Worm (Caenorhabditis elegans) whole organism, mixed stage, embryonic: ENCODE results near the gene D1086.2.
"Not testable (repeated sequence)": the region's sequence is repeated elsewhere in the genome, so short reads cannot be mapped to it uniquely, and the experiment has no call there.

Source experiments
- M03D4.4 ChIP-seq: sonication (generic microtip); optimal IDR thresholded peaks from 2 replicates; lab custom pipeline; 2017; ENCODE audit warnings: mild to moderate bottlenecking, missing genetic modification characterization, missing compliant biosample characterization
- bed-3 ChIP-seq: fragments of 200-800 bp; sonication (Bioruptor generic); optimal IDR thresholded peaks from 3 replicates; lab custom pipeline; 2018; ENCODE audit warnings: mild to moderate bottlenecking, missing genetic modification characterization, moderate library complexity, missing compliant biosample characterization
- blmp-1 ChIP-seq: fragments of 150-350 bp; optimal IDR thresholded peaks from 2 replicates; lab custom pipeline; 2014; ENCODE audit warnings: missing biosample characterization, missing genetic modification characterization
- ceh-39 ChIP-seq: fragments of 150-350 bp; optimal IDR thresholded peaks from 2 replicates; lab custom pipeline; 2014; ENCODE audit warnings: missing biosample characterization, missing genetic modification characterization
- ceh-43 ChIP-seq: fragments of 200-800 bp; sonication (Bioruptor generic); optimal IDR thresholded peaks from 2 replicates; lab custom pipeline; 2018; ENCODE audit warnings: mild to moderate bottlenecking, missing genetic modification characterization, moderate library complexity, missing compliant biosample characterization
- ceh-83 ChIP-seq: fragments of 200-800 bp; sonication (Bioruptor generic); optimal IDR thresholded peaks from 2 replicates; lab custom pipeline; 2018; ENCODE audit warnings: mild to moderate bottlenecking, missing genetic modification characterization, missing compliant biosample characterization
- ces-1 ChIP-seq: fragments of 150-350 bp; optimal IDR thresholded peaks from 2 replicates; lab custom pipeline; 2014; ENCODE audit warnings: missing biosample characterization, missing genetic modification reagents, missing genetic modification characterization
- cnd-1 ChIP-seq: fragments of 200-800 bp; sonication (Bioruptor generic); optimal IDR thresholded peaks from 2 replicates; lab custom pipeline; 2018; ENCODE audit warnings: mild to moderate bottlenecking, missing genetic modification characterization, missing compliant biosample characterization
- drap-1 ChIP-seq: fragments of 200-800 bp; sonication (Bioruptor generic); optimal IDR thresholded peaks from 3 replicates; lab custom pipeline; 2018; ENCODE audit warnings: mild to moderate bottlenecking, missing genetic modification characterization, missing compliant biosample characterization
- elt-1 ChIP-seq: sonication (generic microtip); optimal IDR thresholded peaks from 2 replicates; lab custom pipeline; 2017; ENCODE audit warnings: missing genetic modification characterization, mild to moderate bottlenecking, missing compliant biosample characterization, antibody characterized with exemption, moderate library complexity, borderline replicate concordance; ENCODE audit not compliant: insufficient read depth
- flh-1 ChIP-seq: fragments of 200-800 bp; sonication (Bioruptor generic); optimal IDR thresholded peaks from 2 replicates; lab custom pipeline; 2018; ENCODE audit warnings: mild to moderate bottlenecking, missing genetic modification characterization, moderate library complexity, missing compliant biosample characterization
- ham-2 ChIP-seq: fragments of 200-800 bp; sonication (Bioruptor generic); optimal IDR thresholded peaks from 2 replicates; lab custom pipeline; 2018; ENCODE audit warnings: mild to moderate bottlenecking, missing genetic modification characterization, missing compliant biosample characterization
- hlh-1 ChIP-seq: fragments of 150-350 bp; optimal IDR thresholded peaks from 2 replicates; lab custom pipeline; 2014; ENCODE audit warnings: missing biosample characterization, missing genetic modification reagents, missing genetic modification characterization
- lin-13 ChIP-seq: fragments of 150-350 bp; optimal IDR thresholded peaks from 2 replicates; lab custom pipeline; 2014; ENCODE audit warnings: missing biosample characterization, missing genetic modification characterization
- lsy-2 ChIP-seq: fragments of 150-350 bp; optimal IDR thresholded peaks from 2 replicates; lab custom pipeline; 2014; ENCODE audit warnings: missing biosample characterization, missing genetic modification characterization
- mab-5 ChIP-seq: fragments of 150-350 bp; optimal IDR thresholded peaks from 2 replicates; lab custom pipeline; 2014; ENCODE audit warnings: missing biosample characterization, missing genetic modification characterization
- mls-2 ChIP-seq: sonication (generic microtip); optimal IDR thresholded peaks from 2 replicates; lab custom pipeline; 2016; ENCODE audit warnings: mild to moderate bottlenecking, missing genetic modification characterization, moderate library complexity, missing compliant biosample characterization
- nhr-2 ChIP-seq: fragments of 150-350 bp; optimal IDR thresholded peaks from 2 replicates; lab custom pipeline; 2014; ENCODE audit warnings: missing biosample characterization, missing genetic modification characterization
- nhr-237 ChIP-seq: fragments of 150-350 bp; optimal IDR thresholded peaks from 2 replicates; lab custom pipeline; 2014; ENCODE audit warnings: missing biosample characterization, missing genetic modification characterization
- nhr-76 ChIP-seq: sonication (generic microtip); optimal IDR thresholded peaks from 2 replicates; lab custom pipeline; 2017; ENCODE audit warnings: missing biosample characterization, missing genetic modification characterization
- pha-4 ChIP-seq: fragments of 150-350 bp; optimal IDR thresholded peaks from 2 replicates; lab custom pipeline; 2018; ENCODE audit warnings: missing biosample characterization, missing genetic modification reagents, missing genetic modification characterization
- snpc-4 ChIP-seq: fragments of 150-350 bp; optimal IDR thresholded peaks from 2 replicates; lab custom pipeline; 2014; ENCODE audit warnings: missing biosample characterization, missing genetic modification characterization
- sptf-1 ChIP-seq: sonication (generic microtip); optimal IDR thresholded peaks from 2 replicates; lab custom pipeline; 2017; ENCODE audit warnings: mild to moderate bottlenecking, missing genetic modification characterization, moderate library complexity, missing compliant biosample characterization
- tbx-8 ChIP-seq: fragments of 200-800 bp; sonication (Bioruptor generic); optimal IDR thresholded peaks from 2 replicates; lab custom pipeline; 2018; ENCODE audit warnings: mild to moderate bottlenecking, missing genetic modification characterization, moderate library complexity, missing compliant biosample characterization
- unc-120 ChIP-seq: sonication (generic microtip); optimal IDR thresholded peaks from 2 replicates; lab custom pipeline; 2017; ENCODE audit warnings: missing genetic modification characterization, missing compliant biosample characterization; ENCODE audit not compliant: poor library complexity, severe bottlenecking
- unc-39 ChIP-seq: fragments of 150-350 bp; optimal IDR thresholded peaks from 2 replicates; lab custom pipeline; 2014; ENCODE audit warnings: missing biosample characterization, missing genetic modification characterization
- unc-62 ChIP-seq: fragments of 150-350 bp; optimal IDR thresholded peaks from 2 replicates; lab custom pipeline; 2014; ENCODE audit warnings: missing biosample characterization, missing genetic modification reagents, missing genetic modification characterization
- ztf-11 ChIP-seq: fragments of 150-350 bp; optimal IDR thresholded peaks from 2 replicates; lab custom pipeline; 2014; ENCODE audit warnings: missing biosample characterization, missing genetic modification characterization

D1086.2 gene

DNA sequence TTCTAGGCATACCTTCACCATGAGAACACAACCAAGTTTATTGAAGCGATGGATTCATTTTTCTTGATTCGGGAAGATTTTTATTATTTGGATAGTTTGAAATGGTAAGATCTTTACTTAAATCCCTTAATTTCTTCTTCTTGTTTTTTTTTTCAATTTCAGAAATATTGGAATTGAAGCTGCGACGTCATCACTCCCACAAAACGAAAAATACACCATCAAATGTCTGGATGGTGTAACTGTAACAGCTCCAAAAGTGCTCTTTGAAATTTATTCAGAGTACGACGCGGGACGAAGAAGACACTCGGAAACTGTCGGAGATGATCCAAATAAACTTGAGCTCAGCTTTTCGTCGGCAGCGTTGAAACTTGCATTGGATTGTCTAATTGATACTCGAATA is 34.0 kb downstream of the D1086.2 start, which contains the start of gene D1086.21:
Gene D1086.21 (plus strand): TSS at position 301 of the 400 bp plus-strand sequence.
- TF ChIP-seq unc-39 (tag; lab: Kevin White, UChicago), result no peak
- no peak for TF ChIP-seq ztf-11 (tag; lab: Kevin White, UChicago)
- no peak for TF ChIP-seq mls-2
- TF ChIP-seq lsy-2 (tag; lab: Kevin White, UChicago), result no peak

ce11 chrV:14063980-14064379 is 34.5 kb downstream of the D1086.2 start:
- TF ChIP-seq tbx-8 (GFP tag; lab: Kevin White, UChicago), result no peak
- TF ChIP-seq ham-2 (GFP tag; lab: Kevin White, UChicago), result no peak
- no peak for TF ChIP-seq ceh-43 (GFP tag; lab: Kevin White, UChicago)
- no peak for TF ChIP-seq unc-62
- TF ChIP-seq lsy-2 (tag; lab: Kevin White, UChicago), result no peak
- no peak for TF ChIP-seq pha-4 (tag; lab: Kevin White, UChicago)
- no peak for TF ChIP-seq drap-1 (GFP tag; lab: Kevin White, UChicago)
- no peak for TF ChIP-seq flh-1 (GFP tag; lab: Kevin White, UChicago)
- TF ChIP-seq bed-3, result no peak
- TF ChIP-seq nhr-2 (tag; lab: Kevin White, UChicago), result no peak
- TF ChIP-seq cnd-1 (tag; lab: Kevin White, UChicago), result no peak
- no peak for TF ChIP-seq ces-1 (GFP tag; lab: Kevin White, UChicago)
- no peak for TF ChIP-seq ztf-11 (tag; lab: Kevin White, UChicago)
- TF ChIP-seq ceh-83 (GFP tag; lab: Kevin White, UChicago), result no peak
- no peak for TF ChIP-seq unc-120
- no peak for TF ChIP-seq snpc-4 (tag; lab: Kevin White, UChicago)
- TF ChIP-seq blmp-1 (tag; lab: Kevin White, UChicago), result no peak

DNA sequence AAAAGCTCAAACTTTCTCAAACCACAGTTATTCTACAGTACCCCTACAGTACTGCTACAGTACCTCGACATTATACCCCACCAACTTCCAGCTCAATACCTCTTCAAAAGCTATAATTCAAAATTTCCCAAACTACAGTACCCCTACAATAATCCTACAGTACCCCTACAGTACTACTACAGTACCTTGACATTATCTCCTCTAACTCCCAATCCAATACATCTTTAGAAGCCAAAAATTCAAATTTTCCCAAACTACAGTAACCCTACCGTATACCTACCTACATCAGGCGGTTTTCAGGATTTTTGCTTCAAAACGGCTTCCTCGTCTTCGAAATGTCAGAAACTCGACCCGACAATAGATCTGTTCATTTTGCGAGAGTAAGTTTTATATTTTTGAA is 40.9 kb downstream of the D1086.2 start, which contains the start of gene F58D12.3:
Gene F58D12.3 (plus strand): TSS at position 301 of the 400 bp plus-strand sequence.
- TF ChIP-seq nhr-237 (tag; lab: Kevin White, UChicago), result no peak
- no peak for TF ChIP-seq cnd-1 (tag; lab: Kevin White, UChicago)
- TF ChIP-seq ceh-83 (GFP tag; lab: Kevin White, UChicago), result no peak
- no peak for TF ChIP-seq hlh-1 (tag; lab: Kevin White, UChicago)
- no peak for TF ChIP-seq elt-1 (tag; lab: Kevin White, UChicago)
- TF ChIP-seq ham-2 (GFP tag; lab: Kevin White, UChicago), result no peak
- no peak for TF ChIP-seq pha-4 (tag; lab: Kevin White, UChicago)
- no peak for TF ChIP-seq mab-5 (tag; lab: Kevin White, UChicago)
- TF ChIP-seq lsy-2 (tag; lab: Kevin White, UChicago), result no peak
- TF ChIP-seq unc-62, result no peak
- TF ChIP-seq unc-120, result no peak
- no peak for TF ChIP-seq lin-13 (tag; lab: Kevin White, UChicago)
- TF ChIP-seq M03D4.4 (tag; lab: Kevin White, UChicago), result no peak
- TF ChIP-seq blmp-1 (tag; lab: Kevin White, UChicago), result no peak
- no peak for TF ChIP-seq tbx-8 (GFP tag; lab: Kevin White, UChicago)
- no peak for TF ChIP-seq ceh-43 (GFP tag; lab: Kevin White, UChicago)
- no peak for TF ChIP-seq sptf-1 (tag; lab: Kevin White, UChicago)
- no peak for TF ChIP-seq ztf-11 (tag; lab: Kevin White, UChicago)
- no peak for TF ChIP-seq nhr-76 (tag; lab: Kevin White, UChicago)
- no peak for TF ChIP-seq bed-3
- TF ChIP-seq, all 35 proteins: peak for 0

DNA sequence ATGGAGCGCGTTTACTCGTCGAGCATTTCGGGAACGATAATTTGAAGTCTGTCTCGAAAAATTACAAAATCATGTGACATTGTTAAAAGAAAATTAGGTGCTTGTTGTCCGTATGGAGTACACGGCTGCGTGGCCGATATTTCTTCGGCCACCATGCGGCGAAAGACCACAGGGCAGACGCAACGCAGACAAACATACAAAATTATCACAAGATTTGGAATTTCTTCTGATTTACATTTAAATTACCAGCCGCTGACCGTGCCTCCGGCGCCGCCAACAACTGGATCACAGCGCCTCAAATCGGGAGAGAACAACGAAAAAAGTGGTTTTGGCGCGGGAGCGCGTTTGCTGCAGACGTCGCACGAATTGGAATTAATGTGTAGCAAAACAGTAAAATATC is 43.4 kb downstream of the D1086.2 start:
- peak; percentile 65 for TF ChIP-seq ces-1 (GFP tag; lab: Kevin White, UChicago)
- peak; percentile 38 for TF ChIP-seq nhr-237 (tag; lab: Kevin White, UChicago)
- peak; percentile 34 for TF ChIP-seq lin-13 (tag; lab: Kevin White, UChicago)
- TF ChIP-seq lsy-2 (tag; lab: Kevin White, UChicago), result peak; percentile 26
- TF ChIP-seq pha-4 (tag; lab: Kevin White, UChicago), result peak; percentile 51
- peak; percentile 11 for TF ChIP-seq unc-120
- peak; percentile 25 for TF ChIP-seq cnd-1 (tag; lab: Kevin White, UChicago)
- peak; percentile 49 for TF ChIP-seq sptf-1 (tag; lab: Kevin White, UChicago)

ce11 chrV:14049274-14049673 is 49.2 kb downstream of the D1086.2 start, which contains the start of gene F58D12.1:
F58D12.1 (plus strand) TSS chrV:14049574.
- not testable (repeated sequence) for TF ChIP-seq blmp-1 (tag; lab: Kevin White, UChicago); ceh-39 (tag; lab: Kevin White, UChicago); tbx-8 (GFP tag; lab: Kevin White, UChicago)
